Worm (Caenorhabditis elegans) whole organism, L1 larva: Measurements from ENCODE around the gene Y50D4B.4.

Experiments
- aha-1 ChIP-seq: fragments of 150-350 bp; optimal IDR thresholded peaks from 2 replicates; lab custom pipeline; 2014; ENCODE audit warnings: missing biosample characterization, missing genetic modification characterization
- fos-1 ChIP-seq: fragments of 150-350 bp; optimal IDR thresholded peaks from 2 replicates; lab custom pipeline; 2014; ENCODE audit warnings: missing biosample characterization, missing genetic modification characterization
- lin-35 ChIP-seq, 2 experiments: fragments of 150-350 bp; optimal IDR thresholded peaks; 2 replicates each; lab custom pipeline; 2014; ENCODE audit warnings: missing biosample characterization in 2 of 2, missing genetic modification characterization in 2 of 2, missing genetic modification reagents in 2 of 2
- lsy-2 ChIP-seq, 2 experiments: fragments of 150-350 bp; optimal IDR thresholded peaks; 2 replicates each; lab custom pipeline; 2014; ENCODE audit warnings: missing biosample characterization in 2 of 2, missing genetic modification characterization in 2 of 2
- mep-1 ChIP-seq: fragments of 150-350 bp; optimal IDR thresholded peaks from 2 replicates; lab custom pipeline; 2014; ENCODE audit warnings: missing biosample characterization, missing genetic modification characterization
- nhr-12 ChIP-seq: sonication (generic microtip); optimal IDR thresholded peaks from 2 replicates; lab custom pipeline; 2017; ENCODE audit warnings: missing biosample characterization, missing genetic modification characterization
- nhr-28 ChIP-seq: fragments of 150-350 bp; optimal IDR thresholded peaks from 2 replicates; lab custom pipeline; 2014; ENCODE audit warnings: missing biosample characterization, missing genetic modification characterization
- nhr-85 ChIP-seq: sonication (generic microtip); peaks from one replicate; lab custom pipeline; 2016; ENCODE audit warnings: missing genetic modification characterization, inconsistent platforms, missing compliant biosample characterization
- pqm-1 ChIP-seq: sonication (generic microtip); optimal IDR thresholded peaks from 3 replicates; lab custom pipeline; 2017; ENCODE audit warnings: missing biosample characterization, missing genetic modification characterization
- snpc-4 ChIP-seq: fragments of 150-350 bp; optimal IDR thresholded peaks from 2 replicates; lab custom pipeline; 2014; ENCODE audit warnings: missing biosample characterization, missing genetic modification characterization

ce11 chrV:1064491-1064890 is 28.0 kb upstream of the Y50D4B.4 start, which contains the start of gene str-67:
- no peak for TF ChIP-seq snpc-4 (tag; lab: Kevin White, UChicago)
- TF ChIP-seq lin-35 (GFP tag; optimal IDR thresholded peaks at IDR 0.05; lab: Kevin White, UChicago) = no peak
- no peak for TF ChIP-seq nhr-85 (tag; lab: Kevin White, UChicago)
- TF ChIP-seq lsy-2 (tag; optimal IDR thresholded peaks at IDR 0.05; lab: Kevin White, UChicago) = no peak
- no peak for TF ChIP-seq mep-1 (tag; lab: Kevin White, UChicago)
- TF ChIP-seq nhr-12 = no peak
- TF ChIP-seq aha-1 (tag; lab: Kevin White, UChicago) = no peak
- no peak for TF ChIP-seq nhr-28
- TF ChIP-seq fos-1 (tag; lab: Kevin White, UChicago) = no peak
- TF ChIP-seq pqm-1 = no peak
